Fruit fly (Drosophila melanogaster) whole organism, prepupa: ENCODE measurements around the gene Ubc87F.

Experiments
- CG10631 ChIP-seq: fragments of 200-800 bp; sonication (Bioruptor generic); optimal IDR thresholded peaks from 2 replicates; lab custom pipeline; 2016; ENCODE audit warnings: missing biosample characterization, missing genetic modification characterization
- CG10669 ChIP-seq: fragments of 200-800 bp; sonication (Bioruptor generic); optimal IDR thresholded peaks from 3 replicates; lab custom pipeline; 2018; ENCODE audit warnings: missing biosample characterization, mild to moderate bottlenecking, missing genetic modification characterization, moderate library complexity
- CG11294 ChIP-seq: fragments of 200-800 bp; sonication (Bioruptor generic); IDR thresholded peaks from 2 replicates; pipeline ENCODE4 v1.3.6; 2022; ENCODE audit warnings: missing biosample characterization, missing genetic modification characterization
- CG11902 ChIP-seq: fragments of 200-800 bp; sonication (Bioruptor generic); optimal IDR thresholded peaks from 3 replicates; lab custom pipeline; 2016; ENCODE audit warnings: missing biosample characterization, missing genetic modification characterization
- CG15336 ChIP-seq: fragments of 200-800 bp; sonication (Bioruptor generic); IDR thresholded peaks from 2 replicates; pipeline ENCODE4 v1.3.6; 2022; ENCODE audit warnings: missing biosample characterization, missing genetic modification characterization
- CG1621 ChIP-seq: fragments of 200-800 bp; sonication (Bioruptor generic); optimal IDR thresholded peaks from 3 replicates; lab custom pipeline; 2018; ENCODE audit warnings: missing biosample characterization, mild to moderate bottlenecking, missing genetic modification characterization
- CG16779 ChIP-seq: fragments of 200-800 bp; sonication (Bioruptor generic); optimal IDR thresholded peaks from 3 replicates; lab custom pipeline; 2017; ENCODE audit warnings: missing biosample characterization, mild to moderate bottlenecking, missing genetic modification characterization
- CG3032 ChIP-seq: fragments of 200-800 bp; optimal IDR thresholded peaks from 2 replicates; lab custom pipeline; 2019; ENCODE audit warnings: missing biosample characterization, mild to moderate bottlenecking, missing genetic modification characterization, moderate library complexity
- CG34406 ChIP-seq: fragments of 200-800 bp; sonication (Bioruptor generic); optimal IDR thresholded peaks from 3 replicates; lab custom pipeline; 2016; ENCODE audit warnings: missing biosample characterization, missing genetic modification characterization
- CG3919 ChIP-seq: fragments of 200-800 bp; sonication (Bioruptor generic); optimal IDR thresholded peaks from 3 replicates; lab custom pipeline; 2016; ENCODE audit warnings: missing biosample characterization, missing genetic modification characterization
- CG4318 ChIP-seq: fragments of 200-800 bp; sonication (Bioruptor generic); optimal IDR thresholded peaks from 3 replicates; lab custom pipeline; 2017; ENCODE audit warnings: missing biosample characterization, mild to moderate bottlenecking, missing genetic modification characterization
- CG6792 ChIP-seq: fragments of 200-800 bp; sonication (Bioruptor generic); optimal IDR thresholded peaks from 3 replicates; lab custom pipeline; 2016; ENCODE audit warnings: missing biosample characterization, missing genetic modification characterization
- CG6808 ChIP-seq: fragments of 200-800 bp; sonication (Bioruptor generic); optimal IDR thresholded peaks from 3 replicates; lab custom pipeline; 2017; ENCODE audit warnings: missing biosample characterization, missing genetic modification characterization, mild to moderate bottlenecking, moderate library complexity, missing genetic modification reagents
- CG6854 ChIP-seq: fragments of 200-800 bp; sonication (Bioruptor generic); optimal IDR thresholded peaks from 2 replicates; lab custom pipeline; 2017; ENCODE audit warnings: missing biosample characterization, mild to moderate bottlenecking, missing genetic modification characterization
- CG7368 ChIP-seq: fragments of 200-800 bp; sonication (Bioruptor generic); optimal IDR thresholded peaks from 3 replicates; lab custom pipeline; 2016; ENCODE audit warnings: missing biosample characterization, missing genetic modification characterization
- CG8119 ChIP-seq: fragments of 200-800 bp; sonication (Bioruptor generic); IDR thresholded peaks from 3 replicates; pipeline ENCODE4 v1.3.6; 2022; ENCODE audit warnings: missing biosample characterization, missing genetic modification characterization
- CG8632 ChIP-seq: fragments of 200-800 bp; sonication (Bioruptor generic); optimal IDR thresholded peaks from 3 replicates; lab custom pipeline; 2016; ENCODE audit warnings: missing biosample characterization, missing genetic modification characterization
- CG9139 ChIP-seq: fragments of 200-800 bp; sonication (Bioruptor generic); optimal IDR thresholded peaks from 3 replicates; lab custom pipeline; 2017; ENCODE audit warnings: missing biosample characterization, mild to moderate bottlenecking, missing genetic modification characterization
- Eip75B ChIP-seq: fragments of 200-800 bp; sonication (Bioruptor generic); optimal IDR thresholded peaks from 3 replicates; lab custom pipeline; 2016; ENCODE audit warnings: missing biosample characterization, missing genetic modification characterization
- Eip78C ChIP-seq: fragments of 200-800 bp; sonication (Bioruptor generic); peaks from one replicate; lab custom pipeline; 2016; ENCODE audit warnings: missing biosample characterization, missing genetic modification characterization
- Eip93F ChIP-seq: fragments of 200-800 bp; sonication (Bioruptor generic); optimal IDR thresholded peaks from 2 replicates; lab custom pipeline; 2016; ENCODE audit warnings: missing biosample characterization, mild to moderate bottlenecking, missing genetic modification characterization
- Ets21C ChIP-seq: fragments of 200-800 bp; sonication (Bioruptor generic); optimal IDR thresholded peaks from 3 replicates; lab custom pipeline; 2016; ENCODE audit warnings: missing biosample characterization, missing genetic modification characterization
- Hr39 ChIP-seq: fragments of 200-800 bp; sonication (Bioruptor generic); optimal IDR thresholded peaks from 2 replicates; lab custom pipeline; 2016; ENCODE audit warnings: missing biosample characterization, missing genetic modification characterization
- Lpt ChIP-seq: fragments of 200-800 bp; sonication (Bioruptor generic); optimal IDR thresholded peaks from 3 replicates; lab custom pipeline; 2016; ENCODE audit warnings: missing biosample characterization, missing genetic modification characterization
- Met ChIP-seq: fragments of 200-800 bp; sonication (Bioruptor generic); optimal IDR thresholded peaks from 3 replicates; lab custom pipeline; 2016; ENCODE audit warnings: missing biosample characterization, missing genetic modification characterization
- Sox102F ChIP-seq: fragments of 200-800 bp; sonication (Bioruptor generic); optimal IDR thresholded peaks from 2 replicates; lab custom pipeline; 2016; ENCODE audit warnings: missing biosample characterization, mild to moderate bottlenecking, missing genetic modification characterization
- Sox14 ChIP-seq: fragments of 200-800 bp; sonication (Bioruptor generic); optimal IDR thresholded peaks from 3 replicates; lab custom pipeline; 2016; ENCODE audit warnings: missing biosample characterization, missing genetic modification characterization
- achi ChIP-seq: fragments of 200-800 bp; sonication (Bioruptor generic); optimal IDR thresholded peaks from 3 replicates; lab custom pipeline; 2016; ENCODE audit warnings: missing biosample characterization, missing genetic modification characterization
- acj6 ChIP-seq: fragments of 200-800 bp; sonication (Bioruptor generic); optimal IDR thresholded peaks from 3 replicates; lab custom pipeline; 2016; ENCODE audit warnings: missing biosample characterization, missing genetic modification characterization
- cyc ChIP-seq: fragments of 200-800 bp; sonication (Bioruptor generic); optimal IDR thresholded peaks from 3 replicates; lab custom pipeline; 2016; ENCODE audit warnings: missing biosample characterization, missing genetic modification characterization
- dsx ChIP-seq: fragments of 200-800 bp; optimal IDR thresholded peaks from 3 replicates; lab custom pipeline; 2019; ENCODE audit warnings: missing biosample characterization, mild to moderate bottlenecking, missing genetic modification characterization, moderate library complexity; ENCODE audit not compliant: poor library complexity, severe bottlenecking
- eg ChIP-seq: fragments of 200-800 bp; sonication (Bioruptor generic); IDR thresholded peaks from 3 replicates; pipeline ENCODE4 v1.3.6; 2022; ENCODE audit warnings: missing biosample characterization, missing genetic modification characterization
- esn ChIP-seq: fragments of 200-800 bp; sonication (Bioruptor generic); optimal IDR thresholded peaks from 2 replicates; lab custom pipeline; 2016; ENCODE audit warnings: missing biosample characterization, mild to moderate bottlenecking, missing genetic modification characterization, moderate library complexity
- fd85E ChIP-seq: fragments of 200-800 bp; sonication (Bioruptor generic); optimal IDR thresholded peaks from 3 replicates; lab custom pipeline; 2016; ENCODE audit warnings: missing biosample characterization, missing genetic modification characterization
- pdm3 ChIP-seq: fragments of 200-800 bp; sonication (Bioruptor generic); optimal IDR thresholded peaks from 3 replicates; lab custom pipeline; 2016; ENCODE audit warnings: missing biosample characterization, missing genetic modification characterization
- spab ChIP-seq: fragments of 200-800 bp; sonication (Bioruptor generic); optimal IDR thresholded peaks from 2 replicates; lab custom pipeline; 2017; ENCODE audit warnings: missing biosample characterization, mild to moderate bottlenecking, missing genetic modification characterization, missing genetic modification reagents
- ss ChIP-seq, 2 experiments: fragments of 200-800 bp; sonication (Bioruptor generic); optimal IDR thresholded peaks; 2 replicates in 1 of 2; 3 replicates in 1 of 2; lab custom pipeline; 2017 to 2018; ENCODE audit warnings: mild to moderate bottlenecking in 2 of 2, missing biosample characterization in 2 of 2, missing genetic modification characterization in 2 of 2, moderate library complexity in 1 of 2
- topi ChIP-seq: fragments of 200-800 bp; sonication (Bioruptor generic); optimal IDR thresholded peaks from 3 replicates; lab custom pipeline; 2016; ENCODE audit warnings: missing biosample characterization, missing genetic modification characterization
- vri ChIP-seq: fragments of 200-800 bp; sonication (Bioruptor generic); optimal IDR thresholded peaks from 3 replicates; lab custom pipeline; 2016; ENCODE audit warnings: missing biosample characterization, mild to moderate bottlenecking, missing genetic modification characterization

The Ubc87F gene

DNA sequence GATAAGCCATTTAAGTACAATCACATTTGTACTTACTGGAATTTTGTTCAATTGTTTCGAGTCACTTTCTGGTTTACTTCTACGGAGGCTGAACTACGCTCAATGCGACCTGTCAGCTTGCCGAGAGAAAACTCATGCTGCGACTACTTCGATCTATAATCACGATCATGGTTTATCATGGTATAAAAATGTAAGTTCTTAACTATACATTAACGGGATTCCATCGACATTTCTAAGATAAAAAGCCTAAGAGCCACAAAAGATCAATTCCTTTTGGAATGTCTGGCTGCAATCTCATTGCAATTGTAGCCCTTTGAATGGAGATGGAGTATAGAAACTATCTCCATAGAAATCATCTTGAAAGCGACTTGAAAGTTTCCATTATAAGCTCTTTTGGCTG, at the start of gene Ubc87F:
Gene Ubc87F (minus strand): TSS at position 101 of the 400 bp plus-strand sequence.
- TF ChIP-seq CG10631 (no peak), Eip78C (no peak), CG11294 (GFP tag; lab: Robert Waterston, UW) (no peak), CG11902 (no peak), Met (GFP tag; lab: Kevin White, UChicago) (no peak)
- TF ChIP-seq, all 60 proteins: peak for 0

DNA sequence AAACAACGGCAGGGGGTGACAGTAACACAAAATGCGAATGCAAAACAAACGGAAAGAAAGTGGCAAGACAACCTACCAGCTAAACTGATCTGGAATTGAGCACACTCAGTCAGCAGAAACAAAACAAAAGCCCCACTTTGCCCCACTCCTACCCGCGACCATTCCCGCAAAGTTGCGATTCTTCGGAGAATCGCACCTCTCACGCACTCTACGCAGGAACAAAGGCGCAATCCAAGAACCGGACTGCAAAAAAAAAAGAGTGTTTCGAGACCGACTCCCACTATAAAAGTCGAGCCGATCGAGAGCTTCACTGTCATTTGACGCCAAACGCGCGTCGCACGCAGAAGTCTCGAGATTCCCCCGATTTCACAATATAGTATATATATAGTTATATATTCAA, 49.3 kb upstream of the Ubc87F start, which contains the start of gene Cht5:
Gene Cht5 (plus strand): TSS at position 311 of the 400 bp plus-strand sequence.
- no peak for TF ChIP-seq topi (GFP tag; lab: Kevin White, UChicago)
- TF ChIP-seq dsx (GFP tag; lab: Kevin White, UChicago), result peak; percentile 8
- TF ChIP-seq CG6808 (GFP tag; lab: Kevin White, UChicago), result peak; percentile 16
- TF ChIP-seq eg (GFP tag; lab: Robert Waterston, UW), result 0 out of 3 replicates have a peak, but pooled peaks have one; percentile 10
- TF ChIP-seq Eip75B (GFP tag; lab: Kevin White, UChicago), result peak; percentile 0
- peak; percentile 58 for TF ChIP-seq Eip78C
- peak in 1 of 2 experiments; percentile 36 for TF ChIP-seq ss (GFP tag; optimal IDR thresholded peaks at IDR 0.05; lab: Kevin White, UChicago)
- no peak for TF ChIP-seq CG3919 (GFP tag; lab: Kevin White, UChicago)
- TF ChIP-seq fd85E (GFP tag; lab: Kevin White, UChicago), result no peak
- peak; percentile 72 for TF ChIP-seq Sox14
- TF ChIP-seq CG1621 (tag; lab: Kevin White, UChicago), result peak; percentile 75

DNA sequence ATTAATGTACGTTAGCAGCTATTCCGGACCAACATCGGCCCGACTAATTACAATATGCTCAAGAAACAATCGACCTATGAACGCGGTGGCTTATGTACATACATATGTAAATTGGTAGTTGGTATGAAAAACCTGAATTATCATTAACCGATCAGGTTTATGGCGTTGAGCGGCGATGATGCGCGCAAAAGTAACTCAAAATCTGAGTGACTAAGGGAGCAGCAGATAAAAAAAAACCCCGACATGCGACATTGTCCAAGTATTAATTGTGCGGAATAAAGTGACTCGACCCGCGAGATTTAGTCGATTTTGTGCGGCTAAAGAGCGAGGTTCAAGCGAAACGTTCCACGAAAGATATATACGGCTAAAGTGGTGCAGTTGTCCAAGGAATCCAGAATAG, 47.5 kb upstream of the Ubc87F start, which contains the start of gene CG9312:
Gene CG9312 (plus strand): TSS at position 301 of the 400 bp plus-strand sequence.
- TF ChIP-seq Lpt (GFP tag; lab: Kevin White, UChicago) (no peak), CG8119 (GFP tag; lab: Robert Waterston, UW) (no peak), CG16779 (tag; lab: Kevin White, UChicago) (no peak), ss (GFP tag; optimal IDR thresholded peaks at IDR 0.05; lab: Kevin White, UChicago) (peak in 1 of 2 experiments; percentile 5), dsx (GFP tag; lab: Kevin White, UChicago) (peak; percentile 37)

DNA sequence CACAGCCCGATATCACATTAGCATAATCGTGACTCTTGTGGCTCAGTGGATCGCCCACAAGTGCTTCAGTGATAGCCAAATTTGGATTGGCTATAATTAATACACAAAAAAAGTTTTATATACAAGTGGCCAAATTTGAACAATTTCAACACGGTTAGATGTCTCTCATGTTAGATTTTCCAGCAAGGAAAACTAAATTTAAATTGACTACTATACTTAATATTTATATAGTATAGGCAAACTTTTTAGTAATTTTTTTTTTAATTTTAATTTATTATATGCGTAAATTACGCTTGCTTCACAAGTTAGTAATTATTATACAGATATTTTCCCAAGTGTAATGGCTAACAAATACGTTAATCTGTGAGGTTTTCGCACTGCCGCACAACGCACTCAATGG, 47.0 kb upstream of the Ubc87F start:
- TF ChIP-seq Sox14, result no peak
- 0 out of 2 replicates have a peak, but pooled peaks have one; percentile 15 for TF ChIP-seq CG15336 (GFP tag; lab: Robert Waterston, UW)
- TF ChIP-seq CG10631, result no peak
- no peak for TF ChIP-seq Met (GFP tag; lab: Kevin White, UChicago)
- TF ChIP-seq CG9139, result no peak
- no peak for TF ChIP-seq CG11294 (GFP tag; lab: Robert Waterston, UW)
- no peak for TF ChIP-seq CG6854 (GFP tag; lab: Kevin White, UChicago)
- TF ChIP-seq pdm3 (GFP tag; lab: Kevin White, UChicago), result no peak
- no peak for TF ChIP-seq spab (GFP tag; lab: Kevin White, UChicago)
- TF ChIP-seq CG7368 (GFP tag; lab: Kevin White, UChicago), result no peak
- TF ChIP-seq Ets21C (GFP tag; lab: Kevin White, UChicago), result no peak
- no peak for TF ChIP-seq acj6 (GFP tag; lab: Kevin White, UChicago)
- TF ChIP-seq cyc (GFP tag; lab: Kevin White, UChicago), result no peak
- no peak for TF ChIP-seq Eip93F (GFP tag; lab: Kevin White, UChicago)
- peak; percentile 4 for TF ChIP-seq achi (GFP tag; lab: Kevin White, UChicago)
- no peak for TF ChIP-seq CG3032 (tag; lab: Kevin White, UChicago)
- TF ChIP-seq Eip78C, result peak; percentile 82
- TF ChIP-seq Sox102F (GFP tag; lab: Kevin White, UChicago), result no peak
- TF ChIP-seq CG10669 (GFP tag; lab: Kevin White, UChicago), result no peak
- TF ChIP-seq CG3919 (GFP tag; lab: Kevin White, UChicago), result no peak
- TF ChIP-seq CG4318 (GFP tag; lab: Kevin White, UChicago), result no peak
- no peak for TF ChIP-seq esn (GFP tag; lab: Kevin White, UChicago)
- no peak for TF ChIP-seq Hr39 (GFP tag; lab: Kevin White, UChicago)
- TF ChIP-seq CG34406 (GFP tag; lab: Kevin White, UChicago), result peak; percentile 17
- no peak for TF ChIP-seq CG6792
- no peak for TF ChIP-seq CG8119 (GFP tag; lab: Robert Waterston, UW)
- no peak for TF ChIP-seq CG8632
- no peak for TF ChIP-seq vri
- no peak for TF ChIP-seq CG6808 (GFP tag; lab: Kevin White, UChicago)
